Worm (Caenorhabditis elegans): ENCODE results near the gene ciao-2B.
A peak's percentile ranks its signal among the peaks of the same experiment; 100 is the strongest.

ciao-2B gene

DNA sequence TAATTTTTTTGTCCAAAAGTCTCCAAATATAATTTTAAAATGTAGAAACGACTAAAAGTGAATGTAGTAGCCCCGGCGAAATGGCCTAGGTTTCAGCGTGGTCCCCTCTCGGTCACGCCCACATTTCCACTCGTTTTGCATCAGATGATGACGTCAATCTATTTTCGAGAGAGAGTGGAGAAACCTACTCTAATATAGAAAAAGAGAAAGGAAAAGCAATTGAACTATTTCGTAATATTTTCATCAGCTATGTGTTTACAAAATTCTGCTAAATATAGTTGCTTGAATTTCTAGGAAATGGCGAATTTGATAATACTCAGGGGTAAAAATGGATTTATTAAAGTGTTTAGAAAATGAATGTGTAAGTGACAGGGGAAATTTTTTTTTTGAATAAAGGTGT, 16.5 kb upstream of the ciao-2B start (continued):
- no peak for TF ChIP-seq hpl-2 (GFP tag; optimal IDR thresholded peaks at IDR 0.05)
- no peak for TF ChIP-seq ztf-11 (tag; optimal IDR thresholded peaks at IDR 0.05)
- TF ChIP-seq lin-35 (GFP tag; optimal IDR thresholded peaks at IDR 0.05), result peak in 1 of 2 experiments; percentile 48
- no peak for TF ChIP-seq pqm-1 (tag; optimal IDR thresholded peaks at IDR 0.05)
- no peak for TF ChIP-seq ama-1 (optimal IDR thresholded peaks at IDR 0.05)
- TF ChIP-seq unc-86 (tag; optimal IDR thresholded peaks at IDR 0.05), result no peak
- no peak for TF ChIP-seq nhr-12 (tag; optimal IDR thresholded peaks at IDR 0.05)
- peak; percentile 50 for TF ChIP-seq mep-1 (tag; optimal IDR thresholded peaks at IDR 0.05)
- peak; percentile 22 for TF ChIP-seq xbp-1 (tag; optimal IDR thresholded peaks at IDR 0.05)
- peak; percentile 21 for TF ChIP-seq skn-1 (tag; optimal IDR thresholded peaks at IDR 0.05)
- peak in 2 of 3 experiments; percentile 4 to 41 for TF ChIP-seq ceh-82 (tag; optimal IDR thresholded peaks at IDR 0.05)
- no peak for TF ChIP-seq nhr-84 (tag; optimal IDR thresholded peaks at IDR 0.05)
- no peak for TF ChIP-seq C04F5.9 (tag; optimal IDR thresholded peaks at IDR 0.05)
- peak; percentile 32 for TF ChIP-seq lir-3 (tag; optimal IDR thresholded peaks at IDR 0.05; ENCODE audit: poor library complexity)
- TF ChIP-seq ceh-88 (GFP tag; IDR thresholded peaks at IDR 0.05), result no peak
- TF ChIP-seq zag-1 (tag; optimal IDR thresholded peaks at IDR 0.05), result no peak
- no peak for TF ChIP-seq nhr-85 (tag)
- no peak for TF ChIP-seq jun-1 (tag; optimal IDR thresholded peaks at IDR 0.05)
- no peak for TF ChIP-seq mdl-1 (tag; optimal IDR thresholded peaks at IDR 0.05)
- peak; percentile 10 for TF ChIP-seq blmp-1 (tag; optimal IDR thresholded peaks at IDR 0.05)
- TF ChIP-seq elt-2 (tag; optimal IDR thresholded peaks at IDR 0.05), result no peak
- TF ChIP-seq C34B4.2 (tag; optimal IDR thresholded peaks at IDR 0.05), result no peak
- peak; percentile 51 to 71 for TF ChIP-seq lsy-2 (tag; optimal IDR thresholded peaks at IDR 0.05)
- no peak for TF ChIP-seq unc-30 (tag; optimal IDR thresholded peaks at IDR 0.05)
- peak; percentile 43 for TF ChIP-seq fkh-8 (tag; optimal IDR thresholded peaks at IDR 0.05)
- TF ChIP-seq ceh-8 (GFP tag; optimal IDR thresholded peaks at IDR 0.05), result no peak
- TF ChIP-seq aha-1 (tag; optimal IDR thresholded peaks at IDR 0.05), result no peak
- no peak for TF ChIP-seq nhr-28 (tag; optimal IDR thresholded peaks at IDR 0.05)
- no peak for TF ChIP-seq nhr-11 (tag; optimal IDR thresholded peaks at IDR 0.05)
- no peak for TF ChIP-seq lin-39 (tag; optimal IDR thresholded peaks at IDR 0.05)
- no peak for TF ChIP-seq Y116A8C.19 (tag; optimal IDR thresholded peaks at IDR 0.05; ENCODE audit: borderline replicate concordance)
- TF ChIP-seq pax-3 (tag; optimal IDR thresholded peaks at IDR 0.05), result no peak

DNA sequence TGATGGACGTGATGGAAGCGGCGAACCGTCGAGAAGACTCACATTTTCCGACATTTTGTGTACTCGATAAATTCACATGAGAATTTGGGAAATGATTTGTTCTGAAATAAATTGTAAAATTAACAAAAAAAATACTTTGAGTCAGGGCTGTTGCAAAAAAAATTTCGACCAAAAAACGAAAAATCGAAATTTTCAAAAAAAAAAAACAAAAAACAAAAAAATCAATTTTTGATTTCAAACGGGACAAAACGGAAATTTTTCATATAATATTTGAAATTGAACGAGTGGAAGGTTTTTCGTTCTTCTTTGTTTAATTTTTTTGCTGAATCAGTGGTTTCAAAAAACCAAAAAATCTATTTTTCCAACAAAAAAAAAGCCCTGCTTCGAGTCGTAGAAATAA, 15.9 kb upstream of the ciao-2B start, which contains the start of gene cua-1:
TSS of gene cua-1 (minus strand) at position 101 of the 400 bp plus-strand sequence.
- TF ChIP-seq C04F5.9 (tag; optimal IDR thresholded peaks at IDR 0.05), result no peak
- TF ChIP-seq aly-2 (tag; optimal IDR thresholded peaks at IDR 0.05), result no peak
- TF ChIP-seq nhr-11 (tag; optimal IDR thresholded peaks at IDR 0.05), result no peak

DNA sequence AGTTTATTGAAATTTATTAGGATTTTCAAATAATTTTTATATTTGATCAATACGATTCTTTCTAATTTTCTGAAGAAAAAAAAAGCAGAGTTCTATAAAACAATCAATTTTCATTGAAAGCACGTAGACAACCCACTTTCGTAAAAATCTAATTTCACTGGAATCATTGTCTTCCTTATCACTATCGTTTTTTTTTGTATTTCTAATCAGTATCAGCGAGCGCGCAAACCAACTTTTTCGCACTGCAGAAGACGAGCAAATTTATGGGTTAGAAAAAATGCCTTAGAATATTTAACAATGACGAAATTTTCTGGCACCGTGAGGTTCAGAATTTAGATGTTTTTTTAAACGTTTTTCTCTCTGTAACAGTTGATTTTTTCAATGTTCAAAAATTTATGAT, 13.5 kb upstream of the ciao-2B start:
- TF ChIP-seq snpc-4 (tag; optimal IDR thresholded peaks at IDR 0.05) (no peak), pag-3 (tag; optimal IDR thresholded peaks at IDR 0.05; ENCODE audit: borderline replicate concordance, insufficient read depth) (no peak), grh-1 (GFP tag; IDR thresholded peaks at IDR 0.05) (no peak), isw-1 (GFP tag; IDR thresholded peaks at IDR 0.05) (no peak), C34B4.2 (tag; optimal IDR thresholded peaks at IDR 0.05) (no peak), hlh-4 (tag; optimal IDR thresholded peaks at IDR 0.05) (no peak), elt-2 (tag; optimal IDR thresholded peaks at IDR 0.05) (no peak)

DNA sequence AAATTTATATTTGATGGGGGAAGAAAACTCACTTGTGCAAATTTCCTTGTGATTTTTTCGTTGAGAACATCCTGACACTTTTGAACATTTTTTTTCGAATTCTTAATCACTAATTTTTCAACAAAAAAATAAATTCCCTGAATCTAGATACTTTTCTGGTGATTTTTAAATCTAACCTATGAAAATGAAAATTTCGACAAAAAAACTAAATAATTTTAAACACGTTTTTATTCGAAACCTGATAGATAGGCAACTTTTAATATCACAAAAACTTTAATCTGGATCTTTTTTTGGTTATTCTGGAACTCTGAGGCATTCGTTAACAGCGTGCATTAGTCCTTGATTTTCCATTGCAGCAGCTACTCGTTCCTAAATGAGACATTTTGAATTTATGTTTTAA, 2.5 kb downstream of the ciao-2B start, which contains the start of gene F45G2.9:
TSS of gene F45G2.9 (minus strand) at position 101 of the 400 bp plus-strand sequence.
- TF ChIP-seq egl-27 (tag; optimal IDR thresholded peaks at IDR 0.05), result no peak
- no peak for TF ChIP-seq rnt-1 (tag; optimal IDR thresholded peaks at IDR 0.05)
- no peak for TF ChIP-seq egl-13 (tag; optimal IDR thresholded peaks at IDR 0.05)
- TF ChIP-seq nhr-19 (GFP tag; conservative IDR thresholded peaks at IDR 0.05), result no peak
- TF ChIP-seq hlh-17 (GFP tag; optimal IDR thresholded peaks at IDR 0.05; ENCODE audit: borderline replicate concordance), result no peak
- TF ChIP-seq C16A3.4 (tag; optimal IDR thresholded peaks at IDR 0.05), result no peak
- no peak for TF ChIP-seq nhr-77 (tag; optimal IDR thresholded peaks at IDR 0.05)
- TF ChIP-seq jun-1 (tag; optimal IDR thresholded peaks at IDR 0.05), result no peak
- no peak for TF ChIP-seq tlp-1 (tag; optimal IDR thresholded peaks at IDR 0.05)
- no peak for TF ChIP-seq fkh-4 (tag; optimal IDR thresholded peaks at IDR 0.05; ENCODE audit: borderline replicate concordance)
- TF ChIP-seq lin-39 (tag; optimal IDR thresholded peaks at IDR 0.05), result no peak
- no peak for TF ChIP-seq ceh-63 (GFP tag; optimal IDR thresholded peaks at IDR 0.05)

All from whole organism, L1 larva.